Comparison of ENCODE assay signal across 2 worm cellular contexts in the genomic region with DNA sequence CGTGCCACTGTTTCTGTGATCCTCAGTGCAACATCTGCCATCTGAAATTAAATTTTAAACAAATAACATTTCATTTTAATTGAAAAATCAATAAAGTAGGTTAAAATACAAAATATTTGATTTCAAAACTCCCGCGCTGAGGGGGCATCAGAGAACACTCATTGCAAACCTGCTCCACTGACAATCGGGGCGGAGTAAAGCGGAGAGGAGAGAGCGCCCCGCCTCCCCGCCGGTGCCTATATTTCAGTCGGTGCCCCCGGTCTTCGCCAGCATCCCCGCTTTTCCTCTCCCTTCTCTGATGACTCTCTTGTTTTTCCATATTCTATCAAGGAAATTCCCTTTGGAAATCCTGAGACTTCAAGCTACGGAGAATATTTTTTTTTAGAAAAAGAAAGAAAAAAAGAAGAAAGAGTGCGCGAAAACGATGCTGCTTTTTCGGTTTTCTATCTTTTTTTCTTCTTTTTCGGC.
TF ChIP-seq lines count a peak whose summit lies in the region.

A gene (minus strand): TSS at position 51 of the 468 bp plus-strand sequence.

TF ChIP-seq in whole organism, L4 larva, 104 proteins besides CTCF, POLR2A, EP300 and RAD21 (continued from another document):
- peak; percentile 55; the same call in 1 of the 2 replicates for TF ChIP-seq lin-1 (GFP tag; IDR thresholded peaks at IDR 0.05; lab: Robert Waterston, UW)
- TF ChIP-seq hmg-1.1 (GFP tag; IDR thresholded peaks at IDR 0.05; lab: Robert Waterston, UW) = peak; percentile 85
- TF ChIP-seq nhr-10 (tag; optimal IDR thresholded peaks at IDR 0.05; lab: Kevin White, UChicago) = no peak
- TF ChIP-seq lsy-2 (tag; optimal IDR thresholded peaks at IDR 0.05; lab: Kevin White, UChicago) = peak; percentile 82 to 96
- TF ChIP-seq ceh-28 (tag; optimal IDR thresholded peaks at IDR 0.05; lab: Kevin White, UChicago) = no peak
- no peak for TF ChIP-seq Y105C5A.15 (GFP tag; IDR thresholded peaks at IDR 0.05; lab: Robert Waterston, UW)
- TF ChIP-seq F10B5.3 (tag; optimal IDR thresholded peaks at IDR 0.05; lab: Kevin White, UChicago) = no peak
- peak; percentile 95 for TF ChIP-seq mep-1 (tag; optimal IDR thresholded peaks at IDR 0.05; lab: Kevin White, UChicago)
- TF ChIP-seq mdl-1 (tag; optimal IDR thresholded peaks at IDR 0.05; lab: Kevin White, UChicago) = peak; percentile 51 to 84
- no peak for TF ChIP-seq ZK337.2 (GFP tag; IDR thresholded peaks at IDR 0.05; lab: Robert Waterston, UW)
- peak; percentile 83 for TF ChIP-seq dve-1 (tag; optimal IDR thresholded peaks at IDR 0.05; lab: Kevin White, UChicago; ENCODE audit: insufficient read depth)
- peak; percentile 15 for TF ChIP-seq spr-1 (tag; optimal IDR thresholded peaks at IDR 0.05; lab: Kevin White, UChicago)
- TF ChIP-seq skn-1 (tag; optimal IDR thresholded peaks at IDR 0.05; lab: Kevin White, UChicago) = no peak
- TF ChIP-seq unc-130 (GFP tag; optimal IDR thresholded peaks at IDR 0.05; lab: Kevin White, UChicago) = no peak
- TF ChIP-seq unc-62 (GFP tag; optimal IDR thresholded peaks at IDR 0.05 in 1 of 2; lab: Kevin White, UChicago) = no peak
- no peak for TF ChIP-seq unc-62 (tag; optimal IDR thresholded peaks at IDR 0.05; lab: Kevin White, UChicago)
- no peak for TF ChIP-seq aly-2 (tag; optimal IDR thresholded peaks at IDR 0.05; lab: Kevin White, UChicago)
- 0 out of 2 replicates have a peak, but pooled peaks have one; percentile 28 for TF ChIP-seq ceh-44 (GFP tag; IDR thresholded peaks at IDR 0.05; lab: Robert Waterston, UW)
- TF ChIP-seq set-16 (GFP tag; IDR thresholded peaks at IDR 0.05; lab: Robert Waterston, UW) = peak; percentile 98
- TF ChIP-seq lin-39 (tag; optimal IDR thresholded peaks at IDR 0.05; lab: Kevin White, UChicago) = no peak
- TF ChIP-seq pha-4 (GFP tag; IDR thresholded peaks at IDR 0.05; lab: Robert Waterston, UW) = peak; percentile 69
- TF ChIP-seq pha-4 (tag; optimal IDR thresholded peaks at IDR 0.05; lab: Kevin White, UChicago) = no peak
- TF ChIP-seq nhr-42 (GFP tag; IDR thresholded peaks at IDR 0.05; lab: Robert Waterston, UW) = peak; percentile 21; the same call in 1 of the 2 replicates
- TF ChIP-seq ceh-32 (tag; optimal IDR thresholded peaks at IDR 0.05; lab: Kevin White, UChicago; ENCODE audit: poor library complexity) = no peak
- TF ChIP-seq spr-3 (GFP tag; optimal IDR thresholded peaks at IDR 0.05; lab: Kevin White, UChicago) = peak; percentile 30
- peak; percentile 87 for TF ChIP-seq mes-2 (tag; optimal IDR thresholded peaks at IDR 0.05; lab: Kevin White, UChicago; ENCODE audit: poor library complexity, severe bottlenecking)
- 0 out of 2 replicates have a peak, but pooled peaks have one; percentile 8 for TF ChIP-seq saeg-2 (GFP tag; IDR thresholded peaks at IDR 0.05; lab: Robert Waterston, UW)
- no peak for TF ChIP-seq sdz-12 (GFP tag; optimal IDR thresholded peaks at IDR 0.05; lab: Kevin White, UChicago)
- TF ChIP-seq T26A8.4 (GFP tag; IDR thresholded peaks at IDR 0.05; lab: Robert Waterston, UW) = peak; percentile 72
- TF ChIP-seq dpl-1 (GFP tag; optimal IDR thresholded peaks at IDR 0.05; lab: Kevin White, UChicago) = peak; percentile 93
- TF ChIP-seq nhr-11 (tag; optimal IDR thresholded peaks at IDR 0.05; lab: Kevin White, UChicago) = peak; percentile 81
- peak; percentile 1 for TF ChIP-seq ztf-7 (tag; optimal IDR thresholded peaks at IDR 0.05; lab: Kevin White, UChicago)
- TF ChIP-seq F49E8.2 (tag; optimal IDR thresholded peaks at IDR 0.05; lab: Kevin White, UChicago; ENCODE audit: borderline replicate concordance) = no peak
- TF ChIP-seq tra-1 (GFP tag; IDR thresholded peaks at IDR 0.05; lab: Robert Waterston, UW) = no peak; the same call in none of the 2 replicates
- no peak for TF ChIP-seq F26F4.8 (GFP tag; conservative IDR thresholded peaks at IDR 0.05; lab: Robert Waterston, UW)
- no peak for TF ChIP-seq daf-12 (tag; optimal IDR thresholded peaks at IDR 0.05; lab: Kevin White, UChicago)
- TF ChIP-seq unc-39 (tag; optimal IDR thresholded peaks at IDR 0.05; lab: Kevin White, UChicago) = no peak
- TF ChIP-seq dmd-6 (GFP tag; IDR thresholded peaks at IDR 0.05; lab: Robert Waterston, UW) = peak; percentile 80
- TF ChIP-seq jun-1 (tag; optimal IDR thresholded peaks at IDR 0.05; lab: Kevin White, UChicago) = peak; percentile 29
- TF ChIP-seq hlh-30 (tag; optimal IDR thresholded peaks at IDR 0.05; lab: Kevin White, UChicago; ENCODE audit: insufficient read depth) = peak; percentile 75
- no peak for TF ChIP-seq ces-1 (GFP tag; optimal IDR thresholded peaks at IDR 0.05; lab: Kevin White, UChicago)
- no peak for TF ChIP-seq lir-3 (tag; optimal IDR thresholded peaks at IDR 0.05; lab: Kevin White, UChicago)
- no peak for TF ChIP-seq cey-2 (tag; optimal IDR thresholded peaks at IDR 0.05; lab: Kevin White, UChicago; ENCODE audit: borderline replicate concordance, insufficient read depth)
- peak; percentile 41; the same call in 1 of the 2 replicates for TF ChIP-seq Y75B8A.6 (GFP tag; IDR thresholded peaks at IDR 0.05; lab: Robert Waterston, UW)
- TF ChIP-seq madf-9 (GFP tag; conservative IDR thresholded peaks at IDR 0.05; lab: Robert Waterston, UW) = peak; percentile 63; the same call in 1 of the 2 replicates
- TF ChIP-seq nhr-111 (GFP tag; optimal IDR thresholded peaks at IDR 0.05; lab: Kevin White, UChicago) = no peak
- TF ChIP-seq D1046.2 (GFP tag; IDR thresholded peaks at IDR 0.05; lab: Robert Waterston, UW) = peak; percentile 73; the same call in 1 of the 2 replicates
- TF ChIP-seq snpc-4 (tag; optimal IDR thresholded peaks at IDR 0.05; lab: Kevin White, UChicago) = peak; percentile 33
- TF ChIP-seq lin-29 (GFP tag; IDR thresholded peaks at IDR 0.05; lab: Robert Waterston, UW) = no peak
- TF ChIP-seq ztf-11 (tag; optimal IDR thresholded peaks at IDR 0.05; lab: Kevin White, UChicago) = no peak
TF ChIP-seq in whole organism, L4 larva: peak in this region for 56.

TF ChIP-seq in whole organism, late embryonic, 69 proteins besides CTCF, POLR2A, EP300 and RAD21 (continued from another document):
- TF ChIP-seq dve-1 (tag; optimal IDR thresholded peaks at IDR 0.05; lab: Kevin White, UChicago) = peak; percentile 57
- TF ChIP-seq pha-4 (tag; optimal IDR thresholded peaks at IDR 0.05; lab: Kevin White, UChicago) = no peak
- TF ChIP-seq ttx-3 (tag; optimal IDR thresholded peaks at IDR 0.05; lab: Kevin White, UChicago) = no peak
- TF ChIP-seq dmd-4 (tag; optimal IDR thresholded peaks at IDR 0.05; lab: Kevin White, UChicago; ENCODE audit: borderline replicate concordance) = no peak
- TF ChIP-seq syd-9 (tag; optimal IDR thresholded peaks at IDR 0.05; lab: Kevin White, UChicago) = no peak
- no peak for TF ChIP-seq che-1 (tag; optimal IDR thresholded peaks at IDR 0.05; lab: Kevin White, UChicago)
- TF ChIP-seq elt-4 (tag; optimal IDR thresholded peaks at IDR 0.05; lab: Kevin White, UChicago) = no peak
TF ChIP-seq in whole organism, late embryonic: peak in this region for 26.
